Worm (Caenorhabditis elegans) whole organism, late embryonic: ENCODE data around the gene Y45F3A.5.

Experiments used
- C38D4.7 ChIP-seq: fragments of 200-800 bp; sonication (Bioruptor generic); optimal IDR thresholded peaks from 2 replicates; lab custom pipeline; 2018; ENCODE audit warnings: mild to moderate bottlenecking, missing genetic modification characterization, moderate library complexity, missing compliant biosample characterization
- F13H6.1 ChIP-seq: sonication (generic microtip); optimal IDR thresholded peaks from 2 replicates; lab custom pipeline; 2016; ENCODE audit warnings: missing genetic modification characterization, missing compliant biosample characterization
- Y22D7AL.16 ChIP-seq: sonication (generic microtip); optimal IDR thresholded peaks from 2 replicates; lab custom pipeline; 2016; ENCODE audit warnings: missing genetic modification characterization, missing compliant biosample characterization
- ceh-18 ChIP-seq: sonication (generic microtip); optimal IDR thresholded peaks from 2 replicates; lab custom pipeline; 2016; ENCODE audit warnings: missing genetic modification characterization, missing compliant biosample characterization
- ceh-31 ChIP-seq: sonication (generic microtip); optimal IDR thresholded peaks from 2 replicates; lab custom pipeline; 2016; ENCODE audit warnings: missing genetic modification characterization, missing compliant biosample characterization
- ceh-6 ChIP-seq: fragments of 200-800 bp; sonication (Bioruptor generic); optimal IDR thresholded peaks from 2 replicates; lab custom pipeline; 2018; ENCODE audit warnings: mild to moderate bottlenecking, missing genetic modification characterization, missing compliant biosample characterization
- ceh-9 ChIP-seq: sonication (generic microtip); optimal IDR thresholded peaks from 2 replicates; lab custom pipeline; 2016; ENCODE audit warnings: mild to moderate bottlenecking, missing genetic modification characterization, inconsistent platforms, missing compliant biosample characterization
- dmd-4 ChIP-seq: sonication (generic microtip); optimal IDR thresholded peaks from 2 replicates; lab custom pipeline; 2016; ENCODE audit warnings: borderline replicate concordance, missing genetic modification characterization, missing compliant biosample characterization
- dve-1 ChIP-seq: sonication (generic microtip); optimal IDR thresholded peaks from 2 replicates; lab custom pipeline; 2017; ENCODE audit warnings: antibody characterized with exemption, mild to moderate bottlenecking, missing genetic modification characterization, missing compliant biosample characterization
- ets-4 ChIP-seq: sonication (generic microtip); optimal IDR thresholded peaks from 2 replicates; lab custom pipeline; 2016; ENCODE audit warnings: missing genetic modification characterization, missing compliant biosample characterization
- fax-1 ChIP-seq: sonication (generic microtip); optimal IDR thresholded peaks from 2 replicates; lab custom pipeline; 2016; ENCODE audit warnings: missing genotype, missing genetic modification characterization, missing compliant biosample characterization
- hlh-15 ChIP-seq: sonication (generic microtip); optimal IDR thresholded peaks from 2 replicates; lab custom pipeline; 2016; ENCODE audit warnings: missing genetic modification characterization, missing compliant biosample characterization
- lim-6 ChIP-seq: sonication (generic microtip); optimal IDR thresholded peaks from 2 replicates; lab custom pipeline; 2016; ENCODE audit warnings: missing genetic modification characterization, missing compliant biosample characterization
- lin-11 ChIP-seq: fragments of 200-800 bp; sonication (Bioruptor generic); optimal IDR thresholded peaks from 2 replicates; lab custom pipeline; 2018; ENCODE audit warnings: mild to moderate bottlenecking, missing genetic modification characterization, missing compliant biosample characterization
- nhr-232 ChIP-seq: sonication (generic microtip); optimal IDR thresholded peaks from 2 replicates; lab custom pipeline; 2016; ENCODE audit warnings: missing genetic modification characterization, missing compliant biosample characterization
- ref-2 ChIP-seq: sonication (generic microtip); optimal IDR thresholded peaks from 2 replicates; lab custom pipeline; 2016; ENCODE audit warnings: missing genetic modification characterization, missing compliant biosample characterization
- rnt-1 ChIP-seq: sonication (generic microtip); optimal IDR thresholded peaks from 2 replicates; lab custom pipeline; 2016; ENCODE audit warnings: missing genetic modification characterization, missing compliant biosample characterization
- sox-2 ChIP-seq: fragments of 200-800 bp; sonication (Bioruptor generic); IDR thresholded peaks from 2 replicates; pipeline ENCODE4 v1.3.6; 2022; ENCODE audit warnings: missing genetic modification reagents, missing genetic modification characterization, missing compliant biosample characterization
- sox-4 ChIP-seq: sonication (generic microtip); optimal IDR thresholded peaks from 2 replicates; lab custom pipeline; 2017; ENCODE audit warnings: mild to moderate bottlenecking, missing genetic modification characterization, inconsistent platforms, missing compliant biosample characterization
- syd-9 ChIP-seq: sonication (generic microtip); optimal IDR thresholded peaks from 2 replicates; lab custom pipeline; 2016; ENCODE audit warnings: mild to moderate bottlenecking, missing genetic modification characterization, moderate library complexity, missing compliant biosample characterization
- ttx-3 ChIP-seq: sonication (generic microtip); optimal IDR thresholded peaks from 2 replicates; lab custom pipeline; 2016; ENCODE audit warnings: missing genetic modification reagents, missing genetic modification characterization, missing compliant biosample characterization
- unc-55 ChIP-seq: sonication (generic microtip); optimal IDR thresholded peaks from 2 replicates; lab custom pipeline; 2017; ENCODE audit warnings: missing biosample characterization, missing genetic modification reagents, missing genetic modification characterization

Gene Y45F3A.5

DNA sequence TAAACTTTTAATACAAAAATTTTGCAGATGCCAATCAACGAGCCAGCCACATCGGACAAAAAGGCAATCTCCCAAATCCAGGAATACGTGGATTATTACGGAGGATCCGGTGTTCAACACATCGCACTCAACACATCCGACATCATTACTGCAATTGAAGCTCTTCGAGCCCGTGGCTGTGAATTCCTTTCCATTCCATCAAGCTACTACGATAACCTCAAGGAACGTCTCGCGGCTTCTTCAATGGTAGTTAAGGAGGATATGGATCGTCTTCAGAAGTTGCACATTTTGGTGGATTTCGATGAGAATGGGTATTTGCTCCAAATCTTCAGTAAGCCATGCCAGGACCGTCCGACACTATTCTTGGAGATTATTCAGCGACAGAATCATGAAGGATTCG, 49.1 kb downstream of the Y45F3A.5 start:
- no peak for TF ChIP-seq ceh-18
- TF ChIP-seq Y22D7AL.16 (tag; lab: Kevin White, UChicago) = no peak
- TF ChIP-seq ceh-31 (tag; lab: Kevin White, UChicago) = no peak
- no peak for TF ChIP-seq unc-55
- TF ChIP-seq F13H6.1 (tag; lab: Kevin White, UChicago) = no peak
- no peak for TF ChIP-seq ceh-6
- no peak for TF ChIP-seq ceh-9 (tag; lab: Kevin White, UChicago)
- no peak for TF ChIP-seq nhr-232 (tag; lab: Kevin White, UChicago)
- no peak for TF ChIP-seq C38D4.7 (GFP tag; lab: Kevin White, UChicago)
- TF ChIP-seq fax-1 (tag; lab: Kevin White, UChicago) = no peak
- TF ChIP-seq dmd-4 (tag; lab: Kevin White, UChicago) = no peak
- TF ChIP-seq syd-9 (tag; lab: Kevin White, UChicago) = no peak
- no peak for TF ChIP-seq lim-6 (tag; lab: Kevin White, UChicago)
- TF ChIP-seq ref-2 (tag; lab: Kevin White, UChicago) = no peak
- TF ChIP-seq ttx-3 = no peak
- TF ChIP-seq lin-11 (tag; lab: Kevin White, UChicago) = no peak

DNA sequence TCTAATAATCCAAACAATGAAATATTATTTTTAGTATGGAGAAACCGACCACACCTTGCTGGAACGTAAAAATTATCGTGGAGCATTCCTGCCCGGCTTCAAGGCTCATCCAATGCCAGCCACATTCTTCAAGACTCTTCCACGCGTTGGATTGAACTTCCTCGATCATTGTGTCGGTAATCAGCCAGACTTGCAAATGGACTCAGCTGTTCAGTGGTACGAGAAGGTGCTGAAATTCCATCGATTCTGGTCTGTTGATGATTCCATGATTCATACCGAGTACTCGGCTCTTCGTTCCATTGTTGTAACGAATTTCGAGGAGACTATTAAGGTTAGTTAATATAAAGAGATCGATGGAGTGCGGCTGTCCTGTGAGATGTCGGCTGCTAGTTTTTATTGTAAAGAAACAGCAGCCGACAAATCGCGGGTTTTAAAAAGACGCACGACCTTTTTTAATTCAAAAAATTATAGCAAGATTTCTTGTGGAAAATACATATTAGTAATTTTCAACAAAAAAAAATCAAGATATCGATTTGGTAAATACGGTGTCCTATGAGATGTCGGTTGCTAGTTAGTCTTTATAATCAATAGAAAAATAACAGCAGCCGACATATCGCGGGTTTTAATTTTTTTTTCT, 49.9 kb downstream of the Y45F3A.5 start:
- TF ChIP-seq dmd-4 (tag; lab: Kevin White, UChicago) = no peak
- no peak for TF ChIP-seq Y22D7AL.16 (tag; lab: Kevin White, UChicago)
- TF ChIP-seq ets-4 = no peak
- TF ChIP-seq rnt-1 = no peak
- no peak for TF ChIP-seq sox-4
- TF ChIP-seq C38D4.7 (GFP tag; lab: Kevin White, UChicago) = no peak
- no peak for TF ChIP-seq dve-1 (tag; lab: Kevin White, UChicago)
- no peak for TF ChIP-seq sox-2
- TF ChIP-seq ceh-18 = no peak
- TF ChIP-seq hlh-15 (tag; lab: Kevin White, UChicago) = no peak
